Fruit fly (Drosophila melanogaster): ENCODE measurements around the gene miple2.

dm6 chr3L:223019-223902 lies 47.7 kb upstream of the miple2 start, which contains the start of the genes pyx and CG33229:
- no peak for TF ChIP-seq Myc (optimal IDR thresholded peaks at IDR 0.05)
- TF ChIP-seq h (optimal IDR thresholded peaks at IDR 0.05), result no peak
- no peak for TF ChIP-seq ttk (optimal IDR thresholded peaks at IDR 0.05)
- no peak for TF ChIP-seq insv (optimal IDR thresholded peaks at IDR 0.05)
